Worm (Caenorhabditis elegans) whole organism, L1 larva: ENCODE results near the gene C38D4.7.
A peak's percentile ranks its signal among the peaks of the same experiment; 100 is the strongest.

Experiments used
- C04F5.9 ChIP-seq: sonication (generic microtip); optimal IDR thresholded peaks from 2 replicates; lab custom pipeline; 2016; ENCODE audit warnings: missing genetic modification characterization, missing compliant biosample characterization
- C16A3.4 ChIP-seq: fragments of 150-350 bp; optimal IDR thresholded peaks from 2 replicates; lab custom pipeline; 2014; ENCODE audit warnings: missing biosample characterization, missing genetic modification characterization
- F16B12.6 ChIP-seq: fragments of 150-350 bp; optimal IDR thresholded peaks from 2 replicates; lab custom pipeline; 2014; ENCODE audit warnings: missing biosample characterization, missing genetic modification characterization
- alr-1 ChIP-seq: fragments of 200-800 bp; sonication (Bioruptor generic); optimal IDR thresholded peaks from 2 replicates; lab custom pipeline; 2018; ENCODE audit warnings: borderline replicate concordance, mild to moderate bottlenecking, missing genetic modification characterization, missing compliant biosample characterization
- blmp-1 ChIP-seq: fragments of 150-350 bp; optimal IDR thresholded peaks from 2 replicates; lab custom pipeline; 2014; ENCODE audit warnings: missing biosample characterization, missing genetic modification characterization
- ceh-8 ChIP-seq: fragments of 200-800 bp; sonication (Bioruptor generic); optimal IDR thresholded peaks from 2 replicates; lab custom pipeline; 2018; ENCODE audit warnings: mild to moderate bottlenecking, missing genetic modification characterization, moderate library complexity, missing compliant biosample characterization
- dsc-1 ChIP-seq: sonication (generic microtip); optimal IDR thresholded peaks from 2 replicates; lab custom pipeline; 2016; ENCODE audit warnings: mild to moderate bottlenecking, missing genetic modification characterization, missing compliant biosample characterization
- efl-1 ChIP-seq, 4 experiments: fragments of 150-350 bp; optimal IDR thresholded peaks in 3 of 4; peaks in 1 of 4; 1 replicate in 1 of 4; 2 replicates in 3 of 4; lab custom pipeline; 2014; ENCODE audit warnings: missing biosample characterization in 2 of 4, missing genetic modification characterization in 2 of 4, missing genetic modification reagents in 2 of 4
- efl-3 ChIP-seq: fragments of 200-800 bp; sonication (Bioruptor generic); optimal IDR thresholded peaks from 2 replicates; lab custom pipeline; 2018; ENCODE audit warnings: mild to moderate bottlenecking, missing genetic modification characterization, missing compliant biosample characterization
- egl-13 ChIP-seq: sonication (generic microtip); optimal IDR thresholded peaks from 2 replicates; lab custom pipeline; 2016; ENCODE audit warnings: missing genotype, missing genetic modification reagents, missing genetic modification characterization, missing compliant biosample characterization
- egl-27 ChIP-seq, 2 experiments: fragments of 150-350 bp in 1 of 2; sonication (generic microtip); optimal IDR thresholded peaks; 3 replicates each; lab custom pipeline; 2017 to 2018; ENCODE audit warnings: missing biosample characterization in 2 of 2, missing genetic modification characterization in 2 of 2, missing genetic modification reagents in 2 of 2
- elt-2 ChIP-seq: sonication (generic microtip); optimal IDR thresholded peaks from 2 replicates; lab custom pipeline; 2016; ENCODE audit warnings: missing genetic modification characterization, mild to moderate bottlenecking, inconsistent platforms, missing compliant biosample characterization, missing genetic modification reagents
- elt-3 ChIP-seq, 6 experiments: fragments of 150-350 bp in 1 of 6; sonication (generic microtip); optimal IDR thresholded peaks; 2 replicates each; lab custom pipeline; 2017 to 2018; ENCODE audit warnings: missing biosample characterization in 6 of 6, missing genetic modification characterization in 6 of 6, inconsistent platforms in 1 of 6
- fkh-10 ChIP-seq: sonication (generic microtip); optimal IDR thresholded peaks from 2 replicates; lab custom pipeline; 2017; ENCODE audit warnings: missing biosample characterization, missing genetic modification reagents, missing genetic modification characterization
- fkh-4 ChIP-seq: sonication (generic microtip); optimal IDR thresholded peaks from 2 replicates; lab custom pipeline; 2016; ENCODE audit warnings: missing compliant biosample characterization, missing genetic modification characterization, borderline replicate concordance
- fkh-8 ChIP-seq: sonication (generic microtip); optimal IDR thresholded peaks from 2 replicates; lab custom pipeline; 2016; ENCODE audit warnings: mild to moderate bottlenecking, missing genetic modification characterization, missing compliant biosample characterization
- fos-1 ChIP-seq: fragments of 150-350 bp; optimal IDR thresholded peaks from 2 replicates; lab custom pipeline; 2014; ENCODE audit warnings: missing biosample characterization, missing genetic modification characterization
- grh-1 ChIP-seq: fragments of 200-800 bp; sonication (Bioruptor generic); IDR thresholded peaks from 2 replicates; pipeline ENCODE4 v1.3.6; 2022; ENCODE audit warnings: missing genetic modification reagents, missing genetic modification characterization, missing compliant biosample characterization
- jun-1 ChIP-seq: fragments of 150-350 bp; optimal IDR thresholded peaks from 2 replicates; lab custom pipeline; 2014; ENCODE audit warnings: missing biosample characterization, missing genetic modification reagents, missing genetic modification characterization
- lin-13 ChIP-seq: fragments of 150-350 bp; optimal IDR thresholded peaks from 2 replicates; lab custom pipeline; 2014; ENCODE audit warnings: missing biosample characterization, missing genetic modification reagents, missing genetic modification characterization
- lin-14 ChIP-seq: fragments of 200-800 bp; sonication (Bioruptor generic); optimal IDR thresholded peaks from 2 replicates; lab custom pipeline; 2018; ENCODE audit warnings: mild to moderate bottlenecking, missing genetic modification characterization, moderate library complexity, missing compliant biosample characterization
- lin-15B ChIP-seq: fragments of 150-350 bp; sonication (generic microtip); optimal IDR thresholded peaks from 3 replicates; lab custom pipeline; 2014; ENCODE audit warnings: missing biosample characterization, missing genetic modification characterization
- lin-35 ChIP-seq, 2 experiments: fragments of 150-350 bp; optimal IDR thresholded peaks; 2 replicates each; lab custom pipeline; 2014; ENCODE audit warnings: missing biosample characterization in 2 of 2, missing genetic modification characterization in 2 of 2, missing genetic modification reagents in 2 of 2
- lin-39 ChIP-seq: fragments of 150-350 bp; optimal IDR thresholded peaks from 2 replicates; lab custom pipeline; 2014; ENCODE audit warnings: missing biosample characterization, missing genetic modification reagents, missing genetic modification characterization
- lsy-2 ChIP-seq, 2 experiments: fragments of 150-350 bp; optimal IDR thresholded peaks; 2 replicates each; lab custom pipeline; 2014; ENCODE audit warnings: missing biosample characterization in 2 of 2, missing genetic modification characterization in 2 of 2
- mdl-1 ChIP-seq, 2 experiments: fragments of 150-350 bp; optimal IDR thresholded peaks; 2 replicates each; lab custom pipeline; 2014 to 2017; ENCODE audit warnings: missing biosample characterization in 2 of 2, missing genetic modification characterization in 2 of 2, inconsistent platforms in 1 of 2
- nhr-12 ChIP-seq: sonication (generic microtip); optimal IDR thresholded peaks from 2 replicates; lab custom pipeline; 2017; ENCODE audit warnings: missing biosample characterization, missing genetic modification characterization
- nhr-19 ChIP-seq: fragments of 200-800 bp; sonication (Bioruptor generic); conservative IDR thresholded peaks from 2 replicates; pipeline ENCODE4 v1.3.6; 2022; ENCODE audit warnings: missing genetic modification characterization, missing compliant biosample characterization
- nhr-237 ChIP-seq: fragments of 150-350 bp; optimal IDR thresholded peaks from 2 replicates; lab custom pipeline; 2014; ENCODE audit warnings: missing biosample characterization, missing genetic modification characterization
- nhr-28 ChIP-seq: fragments of 150-350 bp; optimal IDR thresholded peaks from 2 replicates; lab custom pipeline; 2014; ENCODE audit warnings: missing biosample characterization, missing genetic modification characterization
- nhr-47 ChIP-seq: sonication (generic microtip); optimal IDR thresholded peaks from 2 replicates; lab custom pipeline; 2016; ENCODE audit warnings: mild to moderate bottlenecking, missing genetic modification characterization, moderate library complexity, missing compliant biosample characterization
- nhr-77 ChIP-seq: fragments of 150-350 bp; optimal IDR thresholded peaks from 2 replicates; lab custom pipeline; 2014; ENCODE audit warnings: missing biosample characterization, missing genetic modification characterization
- nhr-90 ChIP-seq: sonication (generic microtip); optimal IDR thresholded peaks from 2 replicates; lab custom pipeline; 2016; ENCODE audit warnings: mild to moderate bottlenecking, missing genetic modification characterization, missing compliant biosample characterization; ENCODE audit not compliant: poor library complexity
- pag-3 ChIP-seq: sonication (generic microtip); optimal IDR thresholded peaks from 2 replicates; lab custom pipeline; 2017; ENCODE audit warnings: missing genetic modification characterization, mild to moderate bottlenecking, missing compliant biosample characterization, antibody characterized with exemption, borderline replicate concordance; ENCODE audit not compliant: insufficient read depth
- pax-3 ChIP-seq: fragments of 200-800 bp; sonication (Bioruptor generic); optimal IDR thresholded peaks from 2 replicates; lab custom pipeline; 2018; ENCODE audit warnings: mild to moderate bottlenecking, missing genetic modification characterization, moderate library complexity, missing compliant biosample characterization
- rnt-1 ChIP-seq: sonication (generic microtip); optimal IDR thresholded peaks from 2 replicates; lab custom pipeline; 2016; ENCODE audit warnings: mild to moderate bottlenecking, missing genetic modification characterization, moderate library complexity, missing compliant biosample characterization
- snu-23 ChIP-seq: sonication (generic microtip); optimal IDR thresholded peaks from 2 replicates; lab custom pipeline; 2016; ENCODE audit warnings: missing genetic modification characterization, missing compliant biosample characterization
- unc-130 ChIP-seq: fragments of 150-350 bp; optimal IDR thresholded peaks from 2 replicates; lab custom pipeline; 2017; ENCODE audit warnings: missing biosample characterization, missing genetic modification characterization, inconsistent platforms
- unc-62 ChIP-seq: fragments of 150-350 bp; optimal IDR thresholded peaks from 2 replicates; lab custom pipeline; 2014; ENCODE audit warnings: missing biosample characterization, missing genetic modification reagents, missing genetic modification characterization
- vab-15 ChIP-seq: sonication (generic microtip); optimal IDR thresholded peaks from 2 replicates; lab custom pipeline; 2017; ENCODE audit warnings: missing genotype, mild to moderate bottlenecking, missing genetic modification characterization, missing compliant biosample characterization
- xbp-1 ChIP-seq: sonication (generic microtip); optimal IDR thresholded peaks from 2 replicates; lab custom pipeline; 2016; ENCODE audit warnings: missing genetic modification characterization, missing compliant biosample characterization

Gene C38D4.7

ce11 chrIII:4849739-4850138 is 38.6 kb upstream of the C38D4.7 start, which contains the start of gene nonu-1:
Gene nonu-1 (minus strand): TSS chrIII:4849907.
- TF ChIP-seq egl-27 (tag; optimal IDR thresholded peaks at IDR 0.05; lab: Kevin White, UChicago) (no peak), elt-2 (peak; percentile 9), grh-1 (no peak), elt-3 (tag; optimal IDR thresholded peaks at IDR 0.05; lab: Kevin White, UChicago) (no peak), ceh-8 (GFP tag; lab: Kevin White, UChicago) (no peak), rnt-1 (tag; lab: Kevin White, UChicago) (peak; percentile 13), unc-130 (tag; lab: Kevin White, UChicago) (no peak), mdl-1 (tag; optimal IDR thresholded peaks at IDR 0.05; lab: Kevin White, UChicago) (peak in 1 of 2 experiments; percentile 12), jun-1 (no peak), nhr-47 (tag; lab: Kevin White, UChicago) (no peak), F16B12.6 (tag; lab: Kevin White, UChicago) (no peak), nhr-28 (tag; lab: Kevin White, UChicago) (no peak), efl-1 (optimal IDR thresholded peaks at IDR 0.05; lab: Kevin White, UChicago) (no peak), efl-1 (GFP tag; optimal IDR thresholded peaks at IDR 0.05 in 1 of 2; lab: Kevin White, UChicago) (peak in 1 of 2 experiments; percentile 78), nhr-237 (tag; lab: Kevin White, UChicago) (no peak), C04F5.9 (tag; lab: Kevin White, UChicago) (no peak), lin-39 (tag; lab: Kevin White, UChicago) (no peak), fkh-10 (GFP tag; lab: Kevin White, UChicago) (no peak), lin-35 (GFP tag; optimal IDR thresholded peaks at IDR 0.05; lab: Kevin White, UChicago) (peak in 1 of 2 experiments; percentile 21), lin-14 (GFP tag; lab: Kevin White, UChicago) (no peak), pax-3 (no peak), xbp-1 (tag; lab: Kevin White, UChicago) (no peak), snu-23 (GFP tag; lab: Kevin White, UChicago) (no peak), unc-62 (GFP tag; lab: Kevin White, UChicago) (no peak), fkh-8 (tag; lab: Kevin White, UChicago) (peak; percentile 6), fkh-4 (tag; lab: Kevin White, UChicago) (peak; percentile 0), egl-13 (tag; lab: Kevin White, UChicago) (no peak), alr-1 (tag; lab: Kevin White, UChicago) (peak; percentile 8)

DNA sequence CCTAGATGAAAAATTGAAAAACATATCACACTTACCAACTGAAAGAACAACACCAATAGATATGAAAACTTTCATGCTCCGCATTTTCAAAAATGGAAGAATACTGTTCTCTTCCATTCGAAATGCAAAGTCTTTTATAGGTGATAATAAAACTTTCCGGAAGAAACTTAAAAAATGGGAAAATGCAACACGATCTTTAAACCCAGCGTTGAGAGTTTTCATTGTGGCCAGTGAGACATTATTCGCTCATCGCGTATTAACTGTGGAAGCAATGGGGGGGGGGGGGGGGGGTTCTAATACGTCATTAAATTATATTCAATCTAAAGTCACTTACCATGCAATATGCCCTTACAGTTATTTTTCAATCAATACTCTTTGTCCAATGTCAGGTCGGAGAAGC is 33.2 kb upstream of the C38D4.7 start, which contains the start of the genes clec-157 and fkh-5:
clec-157 (minus strand) TSS at position 101 of the 400 bp plus-strand sequence.
fkh-5 (plus strand) TSS at position 336 of the 400 bp plus-strand sequence.
- TF ChIP-seq fos-1 = no peak
- TF ChIP-seq efl-3 = no peak
- TF ChIP-seq jun-1 = no peak
- TF ChIP-seq lin-13 (GFP tag; lab: Kevin White, UChicago) = no peak
- TF ChIP-seq lsy-2 (tag; optimal IDR thresholded peaks at IDR 0.05; lab: Kevin White, UChicago) = no peak
- no peak for TF ChIP-seq lin-15B (tag; lab: Kevin White, UChicago)
- no peak for TF ChIP-seq egl-13 (tag; lab: Kevin White, UChicago)
- no peak for TF ChIP-seq dsc-1 (tag; lab: Kevin White, UChicago)
- TF ChIP-seq mdl-1 (tag; optimal IDR thresholded peaks at IDR 0.05; lab: Kevin White, UChicago) = no peak
- TF ChIP-seq nhr-90 (tag; lab: Kevin White, UChicago) = no peak
- no peak for TF ChIP-seq pag-3 (tag; lab: Kevin White, UChicago)
- TF ChIP-seq nhr-19 (GFP tag; lab: Robert Waterston, UW) = no peak
- no peak for TF ChIP-seq nhr-77
- TF ChIP-seq, all 84 proteins: peak for 0

- TF ChIP-seq grh-1 (no peak), blmp-1 (tag; lab: Kevin White, UChicago) (no peak), nhr-12 (tag; lab: Kevin White, UChicago) (no peak), vab-15 (tag; lab: Kevin White, UChicago) (no peak), C16A3.4 (tag; lab: Kevin White, UChicago) (no peak)
- TF ChIP-seq, all 84 proteins: peak for 0
These were observed 31.1 kb upstream of the C38D4.7 start, which contains the start of gene clec-156 for ce11 chrIII:4842173-4842572. Gene clec-156 (minus strand): TSS chrIII:4842273.
